Fruit fly (Drosophila melanogaster) whole organism, embryonic: ENCODE results near the gene mio.

Source experiments
- Asciz ChIP-seq: fragments of 200-800 bp; sonication (Bioruptor generic); optimal IDR thresholded peaks from 2 replicates; lab custom pipeline; 2017; ENCODE audit warnings: missing biosample characterization, mild to moderate bottlenecking, missing genetic modification characterization, missing genetic modification reagents
- B-H2 ChIP-seq: fragments of 200-800 bp; sonication (Bioruptor generic); optimal IDR thresholded peaks from 2 replicates; lab custom pipeline; 2018; ENCODE audit warnings: missing biosample characterization, mild to moderate bottlenecking, missing genetic modification characterization
- CG10209 ChIP-seq: fragments of 200-800 bp; sonication (Bioruptor generic); optimal IDR thresholded peaks from 3 replicates; lab custom pipeline; 2017; ENCODE audit warnings: missing biosample characterization, mild to moderate bottlenecking, missing genetic modification characterization, missing genetic modification reagents
- CG10959 ChIP-seq: fragments of 200-800 bp; sonication (Bioruptor generic); IDR thresholded peaks from 2 replicates; pipeline ENCODE4 v1.3.6; 2022; ENCODE audit warnings: missing biosample characterization, missing genetic modification characterization
- CG12236 ChIP-seq: fragments of 200-800 bp; sonication (Bioruptor generic); optimal IDR thresholded peaks from 2 replicates; lab custom pipeline; 2016; ENCODE audit warnings: missing biosample characterization, missing genetic modification characterization
- CG12391 ChIP-seq: fragments of 200-800 bp; sonication (Bioruptor generic); optimal IDR thresholded peaks from 3 replicates; lab custom pipeline; 2018; ENCODE audit warnings: missing biosample characterization, mild to moderate bottlenecking, missing genetic modification characterization, moderate library complexity
- CG13624 ChIP-seq: fragments of 200-800 bp; sonication (Bioruptor generic); optimal IDR thresholded peaks from 2 replicates; lab custom pipeline; 2016; ENCODE audit warnings: missing biosample characterization, missing genetic modification characterization
- CG18476 ChIP-seq: fragments of 200-800 bp; sonication (Bioruptor generic); optimal IDR thresholded peaks from 2 replicates; lab custom pipeline; 2016; ENCODE audit warnings: missing biosample characterization, mild to moderate bottlenecking, missing genetic modification characterization
- CG18599 ChIP-seq: fragments of 200-800 bp; sonication (Bioruptor generic); optimal IDR thresholded peaks from 3 replicates; lab custom pipeline; 2017; ENCODE audit warnings: missing biosample characterization, missing genetic modification characterization, mild to moderate bottlenecking, moderate library complexity, missing genetic modification reagents
- CG18619 ChIP-seq: fragments of 200-800 bp; sonication (Bioruptor generic); optimal IDR thresholded peaks from 3 replicates; lab custom pipeline; 2017; ENCODE audit warnings: missing biosample characterization, mild to moderate bottlenecking, missing genetic modification characterization
- CG2199 ChIP-seq: fragments of 200-800 bp; sonication (Bioruptor generic); IDR thresholded peaks from 3 replicates; pipeline ENCODE4 v1.3.6; 2022; ENCODE audit warnings: missing biosample characterization, missing genetic modification characterization
- CG2202 ChIP-seq: fragments of 200-800 bp; sonication (Bioruptor generic); optimal IDR thresholded peaks from 2 replicates; lab custom pipeline; 2018; ENCODE audit warnings: missing biosample characterization, mild to moderate bottlenecking, missing genetic modification characterization
- CG2712 ChIP-seq: fragments of 200-800 bp; optimal IDR thresholded peaks from 3 replicates; lab custom pipeline; 2019; ENCODE audit warnings: missing biosample characterization, mild to moderate bottlenecking, missing genetic modification characterization, moderate library complexity
- CG3838 ChIP-seq: fragments of 200-800 bp; sonication (Bioruptor generic); optimal IDR thresholded peaks from 3 replicates; lab custom pipeline; 2016; ENCODE audit warnings: missing biosample characterization, missing genetic modification characterization
- CG5953 ChIP-seq: fragments of 200-800 bp; sonication (Bioruptor generic); IDR thresholded peaks from 2 replicates; pipeline ENCODE4 v1.3.6; 2022; ENCODE audit warnings: missing biosample characterization, missing genetic modification characterization
- CG6175 ChIP-seq: fragments of 200-800 bp; sonication (Bioruptor generic); IDR thresholded peaks from 3 replicates; pipeline ENCODE4 v1.3.6; 2022; ENCODE audit warnings: missing biosample characterization, missing genetic modification characterization
- CG6272 ChIP-seq: fragments of 200-800 bp; sonication (Bioruptor generic); IDR thresholded peaks from 2 replicates; pipeline ENCODE4 v1.3.6; 2022; ENCODE audit warnings: missing biosample characterization, missing genetic modification characterization
- CG6765 ChIP-seq: fragments of 200-800 bp; sonication (Bioruptor generic); optimal IDR thresholded peaks from 3 replicates; lab custom pipeline; 2017; ENCODE audit warnings: missing biosample characterization, mild to moderate bottlenecking, missing genetic modification characterization
- CG7928 ChIP-seq: fragments of 200-800 bp; sonication (Bioruptor generic); optimal IDR thresholded peaks from 2 replicates; lab custom pipeline; 2017; ENCODE audit warnings: missing biosample characterization, mild to moderate bottlenecking, missing genetic modification characterization
- CG8765 ChIP-seq: fragments of 200-800 bp; sonication (Bioruptor generic); IDR thresholded peaks from 2 replicates; pipeline ENCODE4 v1.3.6; 2022; ENCODE audit warnings: missing biosample characterization, missing genetic modification characterization
- CG8924 ChIP-seq: fragments of 200-800 bp; optimal IDR thresholded peaks from 3 replicates; lab custom pipeline; 2019; ENCODE audit warnings: missing biosample characterization, mild to moderate bottlenecking, missing genetic modification characterization, moderate library complexity
- Dp ChIP-seq: fragments of 200-800 bp; sonication (Bioruptor generic); optimal IDR thresholded peaks from 2 replicates; lab custom pipeline; 2018; ENCODE audit warnings: missing biosample characterization, mild to moderate bottlenecking, missing genetic modification characterization, moderate library complexity
- Dref ChIP-seq: fragments of 200-800 bp; sonication (Bioruptor generic); IDR thresholded peaks from 2 replicates; pipeline ENCODE4 v1.3.6; 2022; ENCODE audit warnings: missing biosample characterization, missing genetic modification characterization
- E2f2 ChIP-seq: fragments of 200-800 bp; sonication (Bioruptor generic); IDR thresholded peaks from 2 replicates; pipeline ENCODE4 v1.3.6; 2022; ENCODE audit warnings: missing biosample characterization, missing genetic modification characterization
- Eip74EF ChIP-seq, 2 experiments: fragments of 200-800 bp in 1 of 2; fragments of >200 bp in 1 of 2; sonication (Bioruptor generic) in 1 of 2; optimal IDR thresholded peaks; 2 replicates each; lab custom pipeline; 2017 to 2019; ENCODE audit warnings: missing biosample characterization in 2 of 2, missing genetic modification characterization in 2 of 2, mild to moderate bottlenecking in 1 of 2, moderate library complexity in 1 of 2
- Ets97D ChIP-seq: fragments of 200-800 bp; sonication (Bioruptor generic); optimal IDR thresholded peaks from 3 replicates; lab custom pipeline; 2016; ENCODE audit warnings: missing biosample characterization, missing genetic modification characterization
- Gsc ChIP-seq: fragments of 200-800 bp; sonication (Bioruptor generic); IDR thresholded peaks from 2 replicates; pipeline ENCODE4 v1.3.6; 2022; ENCODE audit warnings: missing biosample characterization, missing genetic modification characterization
- Hr39 ChIP-seq: fragments of >200 bp; optimal IDR thresholded peaks from 2 replicates; lab custom pipeline; 2017
- MESR4 ChIP-seq: fragments of 200-800 bp; sonication (Bioruptor generic); optimal IDR thresholded peaks from 2 replicates; lab custom pipeline; 2018; ENCODE audit warnings: missing biosample characterization, mild to moderate bottlenecking, missing genetic modification characterization, moderate library complexity
- Mrtf ChIP-seq: fragments of 200-800 bp; sonication (Bioruptor generic); IDR thresholded peaks from 3 replicates; pipeline ENCODE4 v1.3.6; 2022; ENCODE audit warnings: missing biosample characterization, missing genetic modification characterization
- Nf-YC ChIP-seq: fragments of 200-800 bp; optimal IDR thresholded peaks from 3 replicates; lab custom pipeline; 2019; ENCODE audit warnings: missing biosample characterization, mild to moderate bottlenecking, missing genetic modification characterization, moderate library complexity
- Opbp ChIP-seq: fragments of 200-800 bp; sonication (Bioruptor generic); IDR thresholded peaks from 3 replicates; pipeline ENCODE4 v1.3.6; 2022; ENCODE audit warnings: missing biosample characterization, missing genetic modification characterization; ENCODE audit not compliant: partially characterized antibody
- PHDP ChIP-seq: fragments of 200-800 bp; sonication (Bioruptor generic); optimal IDR thresholded peaks from 3 replicates; lab custom pipeline; 2018; ENCODE audit warnings: missing biosample characterization, mild to moderate bottlenecking, missing genetic modification characterization, moderate library complexity
- Sin3A ChIP-seq: fragments of >200 bp; optimal IDR thresholded peaks from 2 replicates; lab custom pipeline; 2018
- Sox100B ChIP-seq: fragments of 200-800 bp; sonication (Bioruptor generic); optimal IDR thresholded peaks from 3 replicates; lab custom pipeline; 2018; ENCODE audit warnings: missing biosample characterization, mild to moderate bottlenecking, missing genetic modification characterization
- ap ChIP-seq: fragments of 200-800 bp; sonication (Bioruptor generic); IDR thresholded peaks from 2 replicates; pipeline ENCODE4 v1.3.6; 2022; ENCODE audit warnings: missing biosample characterization, missing genetic modification characterization
- corto ChIP-seq: fragments of 200-800 bp; sonication (Bioruptor generic); optimal IDR thresholded peaks from 2 replicates; lab custom pipeline; 2016; ENCODE audit warnings: missing biosample characterization, mild to moderate bottlenecking, missing genetic modification characterization, moderate library complexity
- dan ChIP-seq: fragments of 200-800 bp; sonication (Bioruptor generic); IDR thresholded peaks from 2 replicates; pipeline ENCODE4 v1.3.6; 2022; ENCODE audit warnings: missing biosample characterization, missing genetic modification characterization
- dmrt11E ChIP-seq: fragments of 200-800 bp; sonication (Bioruptor generic); optimal IDR thresholded peaks from 3 replicates; lab custom pipeline; 2018; ENCODE audit warnings: missing biosample characterization, mild to moderate bottlenecking, missing genetic modification characterization, moderate library complexity
- ems ChIP-seq: fragments of 200-800 bp; sonication (Bioruptor generic); optimal IDR thresholded peaks from 3 replicates; lab custom pipeline; 2016; ENCODE audit warnings: missing biosample characterization, missing genetic modification characterization
- eve ChIP-seq, 2 experiments: fragments of >200 bp; optimal IDR thresholded peaks; 2 replicates each; lab custom pipeline; 2017; ENCODE audit warnings: missing biosample characterization in 2 of 2, missing genetic modification characterization in 2 of 2
- ewg ChIP-seq: fragments of 200-800 bp; sonication (Bioruptor generic); optimal IDR thresholded peaks from 3 replicates; lab custom pipeline; 2017; ENCODE audit warnings: mild to moderate bottlenecking, missing biosample characterization, missing genetic modification reagents, missing genetic modification characterization
- gsb-n ChIP-seq: fragments of 200-800 bp; sonication (Bioruptor generic); optimal IDR thresholded peaks from 3 replicates; lab custom pipeline; 2018; ENCODE audit warnings: missing biosample characterization, mild to moderate bottlenecking, missing genetic modification characterization
- mirr ChIP-seq: fragments of 200-800 bp; sonication (Bioruptor generic); optimal IDR thresholded peaks from 3 replicates; lab custom pipeline; 2018; ENCODE audit warnings: missing biosample characterization, mild to moderate bottlenecking, missing genetic modification characterization
- oc ChIP-seq: fragments of 200-800 bp; sonication (Bioruptor generic); optimal IDR thresholded peaks from 2 replicates; lab custom pipeline; 2018; ENCODE audit warnings: missing biosample characterization, mild to moderate bottlenecking, missing genetic modification characterization, moderate library complexity
- pho ChIP-seq: fragments of 200-800 bp; sonication (Bioruptor generic); optimal IDR thresholded peaks from 2 replicates; lab custom pipeline; 2016; ENCODE audit warnings: missing biosample characterization, missing genetic modification characterization
- row ChIP-seq: fragments of 200-800 bp; sonication (Bioruptor generic); IDR thresholded peaks from 3 replicates; pipeline ENCODE4 v1.3.6; 2022; ENCODE audit warnings: missing biosample characterization, missing genetic modification characterization
- run ChIP-seq: fragments of 200-800 bp; sonication (Bioruptor generic); optimal IDR thresholded peaks from 3 replicates; lab custom pipeline; 2018; ENCODE audit warnings: missing biosample characterization, mild to moderate bottlenecking, missing genetic modification characterization
- shn ChIP-seq: fragments of 200-800 bp; sonication (Bioruptor generic); optimal IDR thresholded peaks from 3 replicates; lab custom pipeline; 2016; ENCODE audit warnings: missing biosample characterization, missing genetic modification characterization
- slp2 ChIP-seq: fragments of 200-800 bp; sonication (Bioruptor generic); optimal IDR thresholded peaks from 2 replicates; lab custom pipeline; 2016; ENCODE audit warnings: missing biosample characterization, missing genetic modification characterization
- tup ChIP-seq: fragments of 200-800 bp; sonication (Bioruptor generic); optimal IDR thresholded peaks from 2 replicates; lab custom pipeline; 2016; ENCODE audit warnings: missing biosample characterization, mild to moderate bottlenecking, missing genetic modification characterization, moderate library complexity

The mio gene

dm6 chr2L:2217067-2217684 lies at the start of gene mio, which contains the start of the genes CG15386 and CG42371 (continued):
- TF ChIP-seq PHDP (tag; lab: Kevin White, UChicago) (no peak), B-H2 (GFP tag; lab: Kevin White, UChicago) (peak; percentile 50), Eip74EF (GFP tag; optimal IDR thresholded peaks at IDR 0.05; lab: Kevin White, UChicago) (no peak), pho (GFP tag; lab: Kevin White, UChicago) (no peak), Hr39 (lab: Kevin White, UChicago) (no peak), CG3838 (no peak), CG7928 (GFP tag; lab: Kevin White, UChicago) (no peak), slp2 (GFP tag; lab: Kevin White, UChicago) (no peak), CG2199 (GFP tag; lab: Robert Waterston, UW) (no peak), CG13624 (peak; percentile 82), CG6765 (GFP tag; lab: Kevin White, UChicago) (no peak), Ets97D (peak; percentile 52), dan (GFP tag; lab: Robert Waterston, UW) (no peak), CG8765 (GFP tag; lab: Robert Waterston, UW) (no peak), run (tag; lab: Kevin White, UChicago) (no peak), MESR4 (GFP tag; lab: Kevin White, UChicago) (peak; percentile 42), Opbp (peak; percentile 52; the same call in 1 of the 3 replicates), CG12391 (tag; lab: Kevin White, UChicago) (peak; percentile 16), eve (GFP tag; optimal IDR thresholded peaks at IDR 0.05; lab: Kevin White, UChicago) (no peak), ems (GFP tag; lab: Kevin White, UChicago) (no peak), Gsc (GFP tag; lab: Robert Waterston, UW) (no peak), CG6175 (no peak), ewg (GFP tag; lab: Kevin White, UChicago) (no peak), dmrt11E (tag; lab: Kevin White, UChicago) (no peak), Asciz (no peak), CG12236 (GFP tag; lab: Kevin White, UChicago) (no peak), tup (no peak), CG10209 (GFP tag; lab: Kevin White, UChicago) (no peak), Nf-YC (tag; lab: Kevin White, UChicago) (no peak), E2f2 (GFP tag; lab: Robert Waterston, UW) (peak; percentile 53), CG8924 (no peak), Dref (GFP tag; lab: Robert Waterston, UW) (peak; percentile 81), Mrtf (GFP tag; lab: Robert Waterston, UW) (no peak), corto (GFP tag; lab: Kevin White, UChicago) (no peak), Sox100B (GFP tag; lab: Kevin White, UChicago) (no peak), CG18599 (GFP tag; lab: Kevin White, UChicago) (peak; percentile 0), CG10959 (GFP tag; lab: Robert Waterston, UW) (no peak), Sin3A (peak; percentile 34), gsb-n (tag; lab: Kevin White, UChicago) (no peak), CG18476 (GFP tag; lab: Kevin White, UChicago) (no peak), ap (GFP tag; lab: Robert Waterston, UW) (no peak), mirr (peak; percentile 47), CG5953 (GFP tag; lab: Robert Waterston, UW) (no peak), shn (no peak), row (GFP tag; lab: Robert Waterston, UW) (peak; percentile 14; the same call in 1 of the 3 replicates), Dp (GFP tag; lab: Kevin White, UChicago) (peak; percentile 24), CG2712 (tag; lab: Kevin White, UChicago) (peak; percentile 2), CG2202 (no peak), CG6272 (no peak), oc (tag; lab: Kevin White, UChicago) (no peak), CG18619 (GFP tag; lab: Kevin White, UChicago) (no peak)
